Worm (Caenorhabditis elegans): ENCODE measurements around the gene asp-3.

Gene asp-3

DNA sequence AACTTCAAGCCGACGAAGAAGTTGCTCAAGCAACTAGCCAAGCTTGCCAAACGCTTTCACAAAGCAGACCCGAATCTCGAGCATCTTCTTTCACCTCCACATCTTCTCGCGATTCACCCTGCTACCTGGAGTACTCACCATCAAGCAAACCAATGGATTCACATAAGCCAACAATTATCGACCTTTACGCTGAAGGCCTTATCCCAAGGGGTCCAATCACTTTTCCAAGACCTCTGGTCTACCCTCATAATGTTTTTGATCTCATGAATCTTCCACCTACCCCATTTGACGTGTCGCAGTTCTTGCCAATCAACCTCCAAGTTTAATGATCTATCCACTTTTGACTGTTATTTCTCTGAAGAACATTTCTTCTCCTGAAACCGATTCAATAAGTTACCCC is 47.5 kb upstream of the asp-3 start:
- TF ChIP-seq R02D3.7 (tag; optimal IDR thresholded peaks at IDR 0.05) (no peak), F13H6.1 (tag; optimal IDR thresholded peaks at IDR 0.05) (no peak)

DNA sequence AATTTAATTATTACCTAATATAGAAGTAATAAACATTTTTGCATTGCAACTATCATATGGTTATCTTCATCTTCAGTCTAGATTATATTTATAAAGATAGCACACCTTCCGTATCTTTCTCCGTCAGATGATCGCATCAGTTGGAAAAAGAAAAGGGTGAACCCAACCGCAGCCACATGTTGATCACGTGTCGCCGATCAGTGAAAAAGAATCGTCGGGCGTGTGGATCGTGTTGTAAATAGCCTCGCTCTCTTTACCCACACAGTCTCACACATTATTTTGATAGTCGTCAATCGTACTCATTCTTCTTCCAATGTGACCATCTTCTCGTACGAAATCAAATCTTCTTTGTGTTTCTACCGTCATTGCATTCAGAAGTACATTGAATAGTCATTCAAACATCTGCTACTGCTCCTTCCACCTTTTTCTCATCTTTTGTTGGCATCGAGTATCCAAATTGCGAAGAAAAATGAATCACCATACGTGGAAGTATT is 47.0 kb upstream of the asp-3 start:
- no peak for TF ChIP-seq mbf-1 (tag; optimal IDR thresholded peaks at IDR 0.05)
- peak; percentile 90 for TF ChIP-seq nhr-6 (tag; optimal IDR thresholded peaks at IDR 0.05)
- peak; percentile 17 for TF ChIP-seq nhr-12 (tag; optimal IDR thresholded peaks at IDR 0.05)
- TF ChIP-seq sma-3 (GFP tag; optimal IDR thresholded peaks at IDR 0.05) = peak; percentile 98
- TF ChIP-seq skn-1 (tag; optimal IDR thresholded peaks at IDR 0.05) = no peak
- peak; percentile 97 for TF ChIP-seq ceh-16 (tag; optimal IDR thresholded peaks at IDR 0.05)
- no peak for TF ChIP-seq unc-39 (tag; optimal IDR thresholded peaks at IDR 0.05)
- TF ChIP-seq nhr-129 (tag; optimal IDR thresholded peaks at IDR 0.05) = peak; percentile 97
- peak; percentile 98 for TF ChIP-seq nhr-25 (tag; optimal IDR thresholded peaks at IDR 0.05)
- no peak for TF ChIP-seq aly-2 (tag; optimal IDR thresholded peaks at IDR 0.05)
- TF ChIP-seq mdl-1 (tag; optimal IDR thresholded peaks at IDR 0.05) = peak; percentile 98 to 99
- no peak for TF ChIP-seq ZK546.5 (tag; optimal IDR thresholded peaks at IDR 0.05)
- TF ChIP-seq nhr-11 (tag; optimal IDR thresholded peaks at IDR 0.05) = no peak
- no peak for TF ChIP-seq R02D3.7 (tag; optimal IDR thresholded peaks at IDR 0.05)
- TF ChIP-seq nhr-21 (tag; optimal IDR thresholded peaks at IDR 0.05) = peak; percentile 99
- no peak for TF ChIP-seq peb-1 (tag; optimal IDR thresholded peaks at IDR 0.05)
- peak; percentile 91 for TF ChIP-seq Y55F3AM.14 (GFP tag; optimal IDR thresholded peaks at IDR 0.05)
- no peak for TF ChIP-seq nhr-23 (tag; optimal IDR thresholded peaks at IDR 0.05)
- TF ChIP-seq snpc-4 (tag; optimal IDR thresholded peaks at IDR 0.05) = peak; percentile 68
- TF ChIP-seq F13H6.1 (tag; optimal IDR thresholded peaks at IDR 0.05) = peak; percentile 96
- peak; percentile 97 for TF ChIP-seq sem-4 (tag; optimal IDR thresholded peaks at IDR 0.05)
- peak; percentile 95 for TF ChIP-seq ztf-4 (tag; optimal IDR thresholded peaks at IDR 0.05)
- TF ChIP-seq gmeb-1 (tag; optimal IDR thresholded peaks at IDR 0.05) = peak; percentile 87
- no peak for TF ChIP-seq elt-3 (tag; optimal IDR thresholded peaks at IDR 0.05)
- no peak for TF ChIP-seq nhr-10 (tag; optimal IDR thresholded peaks at IDR 0.05)
- TF ChIP-seq unc-55 (GFP tag; optimal IDR thresholded peaks at IDR 0.05) = no peak
- TF ChIP-seq ztf-11 (tag; optimal IDR thresholded peaks at IDR 0.05) = no peak
- TF ChIP-seq lin-13 (GFP tag; optimal IDR thresholded peaks at IDR 0.05) = peak; percentile 88
- TF ChIP-seq C34F6.9 (tag; optimal IDR thresholded peaks at IDR 0.05) = peak; percentile 78
- TF ChIP-seq ama-1 (optimal IDR thresholded peaks at IDR 0.05) = peak; percentile 97
- TF ChIP-seq lsy-2 (tag; optimal IDR thresholded peaks at IDR 0.05) = peak in 1 of 2 experiments; percentile 89
- TF ChIP-seq lin-11 (tag; optimal IDR thresholded peaks at IDR 0.05) = peak; percentile 42
- TF ChIP-seq ceh-82 (tag; optimal IDR thresholded peaks at IDR 0.05) = no peak
- TF ChIP-seq blmp-1 (tag; optimal IDR thresholded peaks at IDR 0.05; ENCODE audit: insufficient read depth) = peak; percentile 93
- peak; percentile 76 for TF ChIP-seq mab-5 (tag; optimal IDR thresholded peaks at IDR 0.05)
- TF ChIP-seq alr-1 (tag; optimal IDR thresholded peaks at IDR 0.05) = no peak
- TF ChIP-seq elt-1 (tag; optimal IDR thresholded peaks at IDR 0.05) = peak; percentile 96
- peak; percentile 37 for TF ChIP-seq unc-62 (GFP tag; optimal IDR thresholded peaks at IDR 0.05)
- TF ChIP-seq lin-39 (tag; optimal IDR thresholded peaks at IDR 0.05) = no peak
- TF ChIP-seq nhr-237 (tag; optimal IDR thresholded peaks at IDR 0.05) = no peak
- TF ChIP-seq fos-1 (tag; optimal IDR thresholded peaks at IDR 0.05) = peak; percentile 89
- TF ChIP-seq crh-2 (tag; optimal IDR thresholded peaks at IDR 0.05) = peak; percentile 98
- TF ChIP-seq ztf-1 (GFP tag; conservative IDR thresholded peaks at IDR 0.05) = no peak
- no peak for TF ChIP-seq zag-1 (tag; optimal IDR thresholded peaks at IDR 0.05)
- TF ChIP-seq dmd-4 (tag; optimal IDR thresholded peaks at IDR 0.05) = no peak
- TF ChIP-seq sma-9 (GFP tag; optimal IDR thresholded peaks at IDR 0.05) = peak; percentile 99
- TF ChIP-seq sma-9 (tag; optimal IDR thresholded peaks at IDR 0.05) = peak; percentile 60
- peak; percentile 90 for TF ChIP-seq egl-27 (tag; optimal IDR thresholded peaks at IDR 0.05)
- TF ChIP-seq nhr-77 (tag; optimal IDR thresholded peaks at IDR 0.05) = no peak

Data from whole organism, L2 larva.